Fruit fly (Drosophila melanogaster) whole organism, embryonic: Measurements from ENCODE around the gene CG4291.

Experiments
- Abd-B ChIP-seq: fragments of 200-800 bp; sonication (Bioruptor generic); optimal IDR thresholded peaks from 2 replicates; lab custom pipeline; 2018; ENCODE audit warnings: missing biosample characterization, mild to moderate bottlenecking, missing genetic modification characterization, moderate library complexity
- Adf1 ChIP-seq: fragments of 200-800 bp; sonication (Bioruptor generic); IDR thresholded peaks from 2 replicates; pipeline ENCODE4 v1.3.6; 2022; ENCODE audit warnings: missing biosample characterization, missing genetic modification characterization
- Atf6 ChIP-seq: fragments of 200-800 bp; sonication (Bioruptor generic); IDR thresholded peaks from 2 replicates; pipeline ENCODE4 v1.3.6; 2022; ENCODE audit warnings: missing biosample characterization, missing genetic modification characterization
- CG10366 ChIP-seq: fragments of 200-800 bp; sonication (Bioruptor generic); IDR thresholded peaks from 2 replicates; pipeline ENCODE4 v1.3.6; 2022; ENCODE audit warnings: missing biosample characterization, missing genetic modification characterization
- CG10462 ChIP-seq: fragments of 200-800 bp; sonication (Bioruptor generic); optimal IDR thresholded peaks from 2 replicates; lab custom pipeline; 2016; ENCODE audit warnings: missing biosample characterization, missing genetic modification characterization
- CG10979 ChIP-seq: fragments of 200-800 bp; sonication (Bioruptor generic); optimal IDR thresholded peaks from 2 replicates; lab custom pipeline; 2018; ENCODE audit warnings: missing biosample characterization, mild to moderate bottlenecking, missing genetic modification characterization, moderate library complexity
- CG11695 ChIP-seq: fragments of 200-800 bp; sonication (Bioruptor generic); IDR thresholded peaks from 3 replicates; pipeline ENCODE4 v1.3.6; 2022; ENCODE audit warnings: missing biosample characterization, missing genetic modification characterization
- CG11723 ChIP-seq: fragments of 200-800 bp; sonication (Bioruptor generic); optimal IDR thresholded peaks from 2 replicates; lab custom pipeline; 2017; ENCODE audit warnings: missing biosample characterization, mild to moderate bottlenecking, missing genetic modification characterization
- CG12299 ChIP-seq: fragments of 200-800 bp; sonication (Bioruptor generic); optimal IDR thresholded peaks from 2 replicates; lab custom pipeline; 2018; ENCODE audit warnings: missing biosample characterization, mild to moderate bottlenecking, missing genetic modification characterization
- CG13123 ChIP-seq: fragments of 200-800 bp; sonication (Bioruptor generic); optimal IDR thresholded peaks from 2 replicates; lab custom pipeline; 2016; ENCODE audit warnings: missing biosample characterization, missing genetic modification characterization
- CG13894 ChIP-seq: fragments of 200-800 bp; sonication (Bioruptor generic); optimal IDR thresholded peaks from 3 replicates; lab custom pipeline; 2018; ENCODE audit warnings: missing biosample characterization, mild to moderate bottlenecking, missing genetic modification characterization, moderate library complexity
- CG14014 ChIP-seq: fragments of 200-800 bp; sonication (Bioruptor generic); IDR thresholded peaks from 2 replicates; pipeline ENCODE4 v1.3.6; 2022; ENCODE audit warnings: missing biosample characterization, missing genetic modification characterization
- CG15269 ChIP-seq: fragments of 200-800 bp; sonication (Bioruptor generic); optimal IDR thresholded peaks from 2 replicates; lab custom pipeline; 2018; ENCODE audit warnings: missing biosample characterization, mild to moderate bottlenecking, missing genetic modification characterization, moderate library complexity
- CG1602 ChIP-seq: fragments of 200-800 bp; sonication (Bioruptor generic); optimal IDR thresholded peaks from 3 replicates; lab custom pipeline; 2016; ENCODE audit warnings: missing biosample characterization, missing genetic modification characterization
- CG1603 ChIP-seq: fragments of 200-800 bp; sonication (Bioruptor generic); optimal IDR thresholded peaks from 2 replicates; lab custom pipeline; 2019; ENCODE audit warnings: missing biosample characterization, mild to moderate bottlenecking, missing genetic modification characterization, moderate library complexity
- CG2712 ChIP-seq: fragments of 200-800 bp; optimal IDR thresholded peaks from 3 replicates; lab custom pipeline; 2019; ENCODE audit warnings: missing biosample characterization, mild to moderate bottlenecking, missing genetic modification characterization, moderate library complexity
- CG31365 ChIP-seq: fragments of 200-800 bp; sonication (Bioruptor generic); optimal IDR thresholded peaks from 2 replicates; lab custom pipeline; 2018; ENCODE audit warnings: missing biosample characterization, mild to moderate bottlenecking, missing genetic modification characterization
- CG31441 ChIP-seq: fragments of 200-800 bp; sonication (Bioruptor generic); IDR thresholded peaks from 2 replicates; pipeline ENCODE4 v1.3.6; 2022; ENCODE audit warnings: missing biosample characterization, missing genetic modification characterization
- CG34376 ChIP-seq: fragments of 200-800 bp; sonication (Bioruptor generic); optimal IDR thresholded peaks from 2 replicates; lab custom pipeline; 2018; ENCODE audit warnings: missing biosample characterization, mild to moderate bottlenecking, missing genetic modification characterization
- CG3838 ChIP-seq: fragments of 200-800 bp; sonication (Bioruptor generic); optimal IDR thresholded peaks from 3 replicates; lab custom pipeline; 2016; ENCODE audit warnings: missing biosample characterization, missing genetic modification characterization
- CG3995 ChIP-seq: fragments of 200-800 bp; sonication (Bioruptor generic); optimal IDR thresholded peaks from 3 replicates; lab custom pipeline; 2016; ENCODE audit warnings: missing biosample characterization, missing genetic modification characterization
- CG8089 ChIP-seq: fragments of 200-800 bp; sonication (Bioruptor generic); optimal IDR thresholded peaks from 3 replicates; lab custom pipeline; 2016; ENCODE audit warnings: missing biosample characterization, missing genetic modification characterization
- CG8924 ChIP-seq: fragments of 200-800 bp; optimal IDR thresholded peaks from 3 replicates; lab custom pipeline; 2019; ENCODE audit warnings: missing biosample characterization, mild to moderate bottlenecking, missing genetic modification characterization, moderate library complexity
- Dbx ChIP-seq: fragments of 200-800 bp; sonication (Bioruptor generic); IDR thresholded peaks from 3 replicates; pipeline ENCODE4 v1.3.6; 2022; ENCODE audit warnings: missing biosample characterization, missing genetic modification characterization
- Dek ChIP-seq: fragments of 200-800 bp; sonication (Bioruptor generic); optimal IDR thresholded peaks from 3 replicates; lab custom pipeline; 2019; ENCODE audit warnings: missing biosample characterization, mild to moderate bottlenecking, missing genetic modification characterization, moderate library complexity
- Dip2 ChIP-seq: fragments of 200-800 bp; sonication (Bioruptor generic); IDR thresholded peaks from 2 replicates; pipeline ENCODE4 v1.3.6; 2022; ENCODE audit warnings: missing biosample characterization, missing genetic modification characterization
- Dll ChIP-seq: fragments of 200-800 bp; sonication (Bioruptor generic); IDR thresholded peaks from 4 replicates; pipeline ENCODE4 v1.3.6; 2022; ENCODE audit warnings: missing biosample characterization, missing genetic modification characterization; ENCODE audit not compliant: partially characterized antibody
- ERR ChIP-seq: fragments of 200-800 bp; sonication (Bioruptor generic); optimal IDR thresholded peaks from 2 replicates; lab custom pipeline; 2016; ENCODE audit warnings: missing biosample characterization, missing genetic modification characterization
- Fer1 ChIP-seq: fragments of 200-800 bp; sonication (Bioruptor generic); optimal IDR thresholded peaks from 2 replicates; lab custom pipeline; 2017; ENCODE audit warnings: missing biosample characterization, mild to moderate bottlenecking, missing genetic modification characterization
- Fer2 ChIP-seq: fragments of 200-800 bp; sonication (Bioruptor generic); optimal IDR thresholded peaks from 2 replicates; lab custom pipeline; 2018; ENCODE audit warnings: missing biosample characterization, mild to moderate bottlenecking, missing genetic modification characterization, moderate library complexity
- Gug ChIP-seq: fragments of 200-800 bp; sonication (Bioruptor generic); IDR thresholded peaks from 4 replicates; pipeline ENCODE4 v1.3.6; 2022; ENCODE audit warnings: missing biosample characterization, missing genetic modification characterization
- HHEX ChIP-seq: fragments of 200-800 bp; sonication (Bioruptor generic); optimal IDR thresholded peaks from 3 replicates; lab custom pipeline; 2017; ENCODE audit warnings: missing biosample characterization, mild to moderate bottlenecking, missing genetic modification characterization, missing genetic modification reagents
- HmgZ ChIP-seq: fragments of 200-800 bp; sonication (Bioruptor generic); optimal IDR thresholded peaks from 2 replicates; lab custom pipeline; 2018; ENCODE audit warnings: missing biosample characterization, mild to moderate bottlenecking, missing genetic modification characterization
- Max ChIP-seq: fragments of 200-800 bp; sonication (Bioruptor generic); optimal IDR thresholded peaks from 2 replicates; lab custom pipeline; 2016; ENCODE audit warnings: missing biosample characterization, mild to moderate bottlenecking, missing genetic modification characterization
- Myb ChIP-seq: fragments of 200-800 bp; sonication (Bioruptor generic); optimal IDR thresholded peaks from 2 replicates; lab custom pipeline; 2016; ENCODE audit warnings: missing biosample characterization, missing genetic modification characterization
- NC2α ChIP-seq: fragments of 200-800 bp; sonication (Bioruptor generic); optimal IDR thresholded peaks from 2 replicates; lab custom pipeline; 2016; ENCODE audit warnings: missing biosample characterization, missing genetic modification characterization
- Opbp ChIP-seq: fragments of 200-800 bp; sonication (Bioruptor generic); IDR thresholded peaks from 3 replicates; pipeline ENCODE4 v1.3.6; 2022; ENCODE audit warnings: missing biosample characterization, missing genetic modification characterization; ENCODE audit not compliant: partially characterized antibody
- Sry-δ ChIP-seq: fragments of 200-800 bp; sonication (Bioruptor generic); optimal IDR thresholded peaks from 2 replicates; lab custom pipeline; 2016; ENCODE audit warnings: missing biosample characterization, missing genetic modification characterization
- TFAM ChIP-seq: fragments of 200-800 bp; sonication (Bioruptor generic); optimal IDR thresholded peaks from 2 replicates; lab custom pipeline; 2017; ENCODE audit warnings: missing biosample characterization, missing genetic modification characterization, inconsistent platforms
- Usf ChIP-seq: fragments of 200-800 bp; sonication (Bioruptor generic); optimal IDR thresholded peaks from 2 replicates; lab custom pipeline; 2017; ENCODE audit warnings: missing genotype, missing biosample characterization, missing genetic modification characterization
- disco-r ChIP-seq: fragments of 200-800 bp; sonication (Bioruptor generic); optimal IDR thresholded peaks from 2 replicates; lab custom pipeline; 2016; ENCODE audit warnings: missing biosample characterization, missing genetic modification characterization
- fd102C ChIP-seq: fragments of 200-800 bp; sonication (Bioruptor generic); optimal IDR thresholded peaks from 2 replicates; lab custom pipeline; 2018; ENCODE audit warnings: missing biosample characterization, mild to moderate bottlenecking, missing genetic modification characterization, moderate library complexity
- fu2 ChIP-seq: fragments of 200-800 bp; sonication (Bioruptor generic); optimal IDR thresholded peaks from 2 replicates; lab custom pipeline; 2016; ENCODE audit warnings: missing biosample characterization, missing genetic modification characterization
- gfzf ChIP-seq: fragments of 200-800 bp; sonication (Bioruptor generic); optimal IDR thresholded peaks from 2 replicates; lab custom pipeline; 2016; ENCODE audit warnings: missing biosample characterization, mild to moderate bottlenecking, missing genetic modification characterization, moderate library complexity
- nau ChIP-seq: fragments of 200-800 bp; sonication (Bioruptor generic); optimal IDR thresholded peaks from 3 replicates; lab custom pipeline; 2017; ENCODE audit warnings: missing biosample characterization, mild to moderate bottlenecking, missing genetic modification characterization, missing genetic modification reagents
- nerfin-1 ChIP-seq: fragments of 200-800 bp; sonication (Bioruptor generic); optimal IDR thresholded peaks from 3 replicates; lab custom pipeline; 2019; ENCODE audit warnings: missing biosample characterization, mild to moderate bottlenecking, missing genetic modification characterization, moderate library complexity
- rib ChIP-seq: fragments of 200-800 bp; sonication (Bioruptor generic); IDR thresholded peaks from 2 replicates; pipeline ENCODE4 v1.3.6; 2022; ENCODE audit warnings: missing biosample characterization, missing genetic modification characterization
- slp2 ChIP-seq: fragments of 200-800 bp; sonication (Bioruptor generic); optimal IDR thresholded peaks from 2 replicates; lab custom pipeline; 2016; ENCODE audit warnings: missing biosample characterization, missing genetic modification characterization
- tna ChIP-seq: fragments of 200-800 bp; sonication (Bioruptor generic); IDR thresholded peaks from 2 replicates; pipeline ENCODE4 v1.3.6; 2022; ENCODE audit warnings: missing biosample characterization, missing genetic modification characterization; ENCODE audit not compliant: partially characterized antibody
- unpg ChIP-seq: fragments of 200-800 bp; sonication (Bioruptor generic); optimal IDR thresholded peaks from 3 replicates; lab custom pipeline; 2018; ENCODE audit warnings: missing biosample characterization, mild to moderate bottlenecking, missing genetic modification characterization, moderate library complexity

Gene CG4291

dm6 chr2L:852647-853111, at the start of gene CG4291, which contains the start of gene kraken (continued):
- TF ChIP-seq slp2 (GFP tag; lab: Kevin White, UChicago) (no peak), ERR (GFP tag; lab: Kevin White, UChicago) (peak; percentile 53), Adf1 (GFP tag; lab: Robert Waterston, UW) (peak; percentile 57; the same call in 1 of the 2 replicates), Dbx (GFP tag; lab: Robert Waterston, UW) (peak; percentile 68; the same call in 2 of the 3 replicates), CG34376 (peak; percentile 58), CG11723 (peak; percentile 30), Dll (GFP tag; lab: Robert Waterston, UW) (0 out of 4 replicates have a peak, but pooled peaks have one; percentile 37), CG8089 (GFP tag; lab: Kevin White, UChicago) (peak; percentile 51), Dip2 (no peak), CG12299 (tag; lab: Kevin White, UChicago) (no peak), CG14014 (peak; percentile 61; the same call in 1 of the 2 replicates), Atf6 (peak; percentile 49; the same call in 1 of the 2 replicates), CG8924 (tag; lab: Kevin White, UChicago) (peak; percentile 65), CG10979 (tag; lab: Kevin White, UChicago) (peak; percentile 3), Fer1 (GFP tag; lab: Kevin White, UChicago) (peak; percentile 53), HHEX (GFP tag; lab: Kevin White, UChicago) (peak; percentile 39), disco-r (GFP tag; lab: Kevin White, UChicago) (no peak), Max (GFP tag; lab: Kevin White, UChicago) (peak; percentile 21), Abd-B (GFP tag; lab: Kevin White, UChicago) (no peak), Dek (tag; lab: Kevin White, UChicago) (peak; percentile 44), gfzf (peak; percentile 30), HmgZ (tag; lab: Kevin White, UChicago) (peak; percentile 83), fd102C (GFP tag; lab: Kevin White, UChicago) (no peak), CG3995 (GFP tag; lab: Kevin White, UChicago) (no peak), Myb (GFP tag; lab: Kevin White, UChicago) (peak; percentile 61), Gug (GFP tag; lab: Robert Waterston, UW) (peak; percentile 71; the same call in 2 of the 4 replicates), CG3838 (GFP tag; lab: Kevin White, UChicago) (no peak), Usf (GFP tag; lab: Kevin White, UChicago) (no peak), CG1603 (tag; lab: Kevin White, UChicago) (peak; percentile 81), CG15269 (peak; percentile 61), CG31441 (peak; percentile 49; the same call in 1 of the 2 replicates), unpg (GFP tag; lab: Kevin White, UChicago) (peak; percentile 44), nau (GFP tag; lab: Kevin White, UChicago) (no peak), CG31365 (tag; lab: Kevin White, UChicago) (no peak), TFAM (GFP tag; lab: Kevin White, UChicago) (no peak), Opbp (GFP tag; lab: Robert Waterston, UW) (peak; percentile 70), rib (peak; percentile 57), fu2 (GFP tag; lab: Kevin White, UChicago) (peak; percentile 39), tna (no peak), NC2α (GFP tag; lab: Kevin White, UChicago) (no peak), CG2712 (tag; lab: Kevin White, UChicago) (peak; percentile 43), CG13894 (tag; lab: Kevin White, UChicago) (peak; percentile 77), CG10366 (GFP tag; lab: Robert Waterston, UW) (peak; percentile 46), CG11695 (GFP tag; lab: Robert Waterston, UW) (no peak), nerfin-1 (tag; lab: Kevin White, UChicago) (peak; percentile 73), CG1602 (GFP tag; lab: Kevin White, UChicago) (peak; percentile 29), CG10462 (no peak), Fer2 (tag; lab: Kevin White, UChicago) (peak; percentile 13), CG13123 (GFP tag; lab: Kevin White, UChicago) (no peak), Sry-δ (GFP tag; lab: Kevin White, UChicago) (peak; percentile 60)
